Worm (Caenorhabditis elegans) whole organism, L4/young adult: ENCODE data around the gene F55H2.8.

Source experiments
- W03F9.2 ChIP-seq: fragments of 150-350 bp; optimal IDR thresholded peaks from 2 replicates; lab custom pipeline; 2014; ENCODE audit warnings: missing biosample characterization, missing genetic modification characterization
- dao-5 ChIP-seq: sonication (generic microtip); optimal IDR thresholded peaks from 2 replicates; lab custom pipeline; 2016; ENCODE audit warnings: missing genotype, missing genetic modification characterization, moderate library complexity, missing compliant biosample characterization
- him-1 ChIP-seq: sonication (generic microtip); optimal IDR thresholded peaks from 2 replicates; lab custom pipeline; 2016; ENCODE audit warnings: missing genotype, missing genetic modification reagents, missing genetic modification characterization, missing compliant biosample characterization

Gene F55H2.8

ce11 chrIII:9513569-9513968 lies at the start of gene F55H2.8:
Gene F55H2.8 (plus strand): TSS chrIII:9513869.
- TF ChIP-seq him-1 (no peak), W03F9.2 (tag; lab: Kevin White, UChicago) (no peak), dao-5 (no peak)

- TF ChIP-seq W03F9.2 (tag; lab: Kevin White, UChicago) (peak; percentile 69), dao-5 (no peak), him-1 (no peak)
These were observed 48.2 kb upstream of the F55H2.8 start, which contains the start of gene B0464.9 for ce11 chrIII:9465424-9465823. Gene B0464.9 (plus strand): TSS chrIII:9465767.

ce11 chrIII:9465865-9466264 lies 47.8 kb upstream of the F55H2.8 start, which contains the start of gene B0464.6:
Gene B0464.6 (minus strand): TSS chrIII:9465965.
- no peak for TF ChIP-seq him-1
- TF ChIP-seq dao-5, result no peak

DNA sequence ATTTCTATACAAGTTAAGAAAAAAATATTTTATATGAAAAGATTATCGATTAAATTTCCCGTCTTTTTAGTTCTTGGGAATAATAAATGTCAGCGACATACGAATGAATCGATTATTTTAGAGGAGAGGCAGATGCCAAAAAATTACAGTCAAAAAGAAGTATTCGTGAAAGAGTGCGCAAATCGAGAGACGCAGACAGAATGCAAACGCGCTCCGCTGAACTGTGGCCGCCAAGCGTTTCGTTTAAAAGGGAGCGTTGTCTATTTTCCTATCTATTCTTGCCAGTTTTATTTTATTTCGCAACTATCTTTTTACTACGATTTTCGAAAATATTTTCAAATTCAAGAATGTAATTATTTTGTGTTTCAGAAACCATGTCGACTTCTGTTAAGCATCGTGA lies 46.6 kb upstream of the F55H2.8 start, which contains the start of gene baf-1:
TSS of gene baf-1 (plus strand) at position 370 of the 400 bp plus-strand sequence.
- TF ChIP-seq him-1 (no peak), W03F9.2 (tag; lab: Kevin White, UChicago) (peak; percentile 76)

- no peak for TF ChIP-seq dao-5
- no peak for TF ChIP-seq him-1
- no peak for TF ChIP-seq W03F9.2 (tag; lab: Kevin White, UChicago)
These were observed 45.8 kb upstream of the F55H2.8 start, which contains the start of gene tag-342 for ce11 chrIII:9467857-9468256. Gene tag-342 (plus strand): TSS chrIII:9468157.

ce11 chrIII:9471996-9472395 lies 41.7 kb upstream of the F55H2.8 start:
- TF ChIP-seq dao-5, result no peak
- TF ChIP-seq him-1, result no peak

- TF ChIP-seq W03F9.2 (tag; lab: Kevin White, UChicago) (no peak), him-1 (no peak), dao-5 (no peak)
These were observed 41.2 kb upstream of the F55H2.8 start for ce11 chrIII:9472464-9472863.

ce11 chrIII:9474501-9474900 lies 39.2 kb upstream of the F55H2.8 start:
- TF ChIP-seq him-1 (no peak), W03F9.2 (tag; lab: Kevin White, UChicago) (no peak), dao-5 (no peak)

- TF ChIP-seq W03F9.2 (tag; lab: Kevin White, UChicago) (no peak), him-1 (no peak), dao-5 (no peak)
These were observed 37.1 kb upstream of the F55H2.8 start for ce11 chrIII:9476564-9476963.

- TF ChIP-seq dao-5 (no peak), him-1 (no peak), W03F9.2 (tag; lab: Kevin White, UChicago) (no peak)
These were observed 31.2 kb upstream of the F55H2.8 start for ce11 chrIII:9482423-9482993.

ce11 chrIII:9483716-9484115 lies 30.0 kb upstream of the F55H2.8 start:
- TF ChIP-seq W03F9.2 (tag; lab: Kevin White, UChicago) (no peak), him-1 (no peak), dao-5 (no peak)

- no peak for TF ChIP-seq W03F9.2 (tag; lab: Kevin White, UChicago)
- TF ChIP-seq dao-5, result no peak
- TF ChIP-seq him-1, result no peak
These were observed 28.3 kb upstream of the F55H2.8 start, which contains the start of gene bre-3 for ce11 chrIII:9485373-9485772. Gene bre-3 (minus strand): TSS chrIII:9485473.

ce11 chrIII:9487454-9487853 lies 26.2 kb upstream of the F55H2.8 start:
- TF ChIP-seq dao-5, result no peak
- no peak for TF ChIP-seq him-1
- no peak for TF ChIP-seq W03F9.2 (tag; lab: Kevin White, UChicago)

- no peak for TF ChIP-seq him-1
- TF ChIP-seq dao-5, result no peak
- TF ChIP-seq W03F9.2 (tag; lab: Kevin White, UChicago), result no peak
These were observed 25.6 kb upstream of the F55H2.8 start for ce11 chrIII:9488027-9488426.

DNA sequence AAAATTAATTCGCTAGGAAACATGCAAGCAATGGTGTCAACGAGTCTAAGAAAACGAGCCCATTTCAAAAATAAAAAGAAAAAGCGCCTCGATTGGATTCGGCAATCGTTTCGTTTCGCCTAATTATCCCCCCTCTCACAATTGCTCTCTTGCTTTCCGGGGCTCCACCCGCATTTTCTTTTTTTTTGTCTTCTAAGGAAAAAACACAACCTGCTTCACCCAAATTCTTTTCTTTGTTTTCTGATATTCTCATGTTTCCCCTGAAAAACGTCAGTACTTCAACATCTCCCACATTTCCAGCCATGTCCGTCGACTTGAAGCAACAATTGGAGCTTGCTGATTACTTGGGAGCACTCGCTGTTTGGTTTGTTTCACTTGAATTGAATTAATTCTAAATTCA lies 25.2 kb upstream of the F55H2.8 start, which contains the start of gene nlp-36:
TSS of gene nlp-36 (plus strand) at position 301 of the 400 bp plus-strand sequence.
- TF ChIP-seq him-1 (no peak), dao-5 (no peak), W03F9.2 (tag; lab: Kevin White, UChicago) (no peak)

- no peak for TF ChIP-seq dao-5
- TF ChIP-seq W03F9.2 (tag; lab: Kevin White, UChicago), result no peak
- TF ChIP-seq him-1, result no peak
These were observed 23.9 kb upstream of the F55H2.8 start for ce11 chrIII:9489798-9490197.
